Fruit fly (Drosophila melanogaster) whole organism, embryonic: Measurements from ENCODE around the gene VGlut.

Experiments used
- Abd-B ChIP-seq: fragments of 200-800 bp; sonication (Bioruptor generic); optimal IDR thresholded peaks from 2 replicates; lab custom pipeline; 2018; ENCODE audit warnings: missing biosample characterization, mild to moderate bottlenecking, missing genetic modification characterization, moderate library complexity
- Antp ChIP-seq: fragments of 200-800 bp; sonication (Bioruptor generic); optimal IDR thresholded peaks from 3 replicates; lab custom pipeline; 2016; ENCODE audit warnings: missing biosample characterization, missing genetic modification characterization
- B-H2 ChIP-seq: fragments of 200-800 bp; sonication (Bioruptor generic); optimal IDR thresholded peaks from 2 replicates; lab custom pipeline; 2018; ENCODE audit warnings: missing biosample characterization, mild to moderate bottlenecking, missing genetic modification characterization
- CG10366 ChIP-seq: fragments of 200-800 bp; sonication (Bioruptor generic); IDR thresholded peaks from 2 replicates; pipeline ENCODE4 v1.3.6; 2022; ENCODE audit warnings: missing biosample characterization, missing genetic modification characterization
- CG14014 ChIP-seq: fragments of 200-800 bp; sonication (Bioruptor generic); IDR thresholded peaks from 2 replicates; pipeline ENCODE4 v1.3.6; 2022; ENCODE audit warnings: missing biosample characterization, missing genetic modification characterization
- CG16863 ChIP-seq: fragments of 200-800 bp; sonication (Bioruptor generic); optimal IDR thresholded peaks from 3 replicates; lab custom pipeline; 2016; ENCODE audit warnings: missing biosample characterization, missing genetic modification characterization
- CG17328 ChIP-seq: fragments of 200-800 bp; sonication (Bioruptor generic); IDR thresholded peaks from 2 replicates; pipeline ENCODE4 v1.3.6; 2022; ENCODE audit warnings: missing biosample characterization, missing genetic modification characterization
- CG2199 ChIP-seq: fragments of 200-800 bp; sonication (Bioruptor generic); IDR thresholded peaks from 3 replicates; pipeline ENCODE4 v1.3.6; 2022; ENCODE audit warnings: missing biosample characterization, missing genetic modification characterization
- CG30020 ChIP-seq: fragments of 200-800 bp; optimal IDR thresholded peaks from 2 replicates; lab custom pipeline; 2019; ENCODE audit warnings: missing biosample characterization, mild to moderate bottlenecking, missing genetic modification characterization, moderate library complexity
- CG31224 ChIP-seq: fragments of 200-800 bp; sonication (Bioruptor generic); IDR thresholded peaks from 2 replicates; pipeline ENCODE4 v1.3.6; 2022; ENCODE audit warnings: missing biosample characterization, missing genetic modification characterization
- CG32532 ChIP-seq: fragments of 200-800 bp; sonication (Bioruptor generic); IDR thresholded peaks from 2 replicates; pipeline ENCODE4 v1.3.6; 2022; ENCODE audit warnings: missing biosample characterization, missing genetic modification characterization
- CG33213 ChIP-seq: fragments of 200-800 bp; sonication (Bioruptor generic); optimal IDR thresholded peaks from 3 replicates; lab custom pipeline; 2016; ENCODE audit warnings: missing biosample characterization, missing genetic modification characterization
- CG3995 ChIP-seq: fragments of 200-800 bp; sonication (Bioruptor generic); optimal IDR thresholded peaks from 3 replicates; lab custom pipeline; 2016; ENCODE audit warnings: missing biosample characterization, missing genetic modification characterization
- CG42726 ChIP-seq: fragments of 200-800 bp; sonication (Bioruptor generic); IDR thresholded peaks from 2 replicates; pipeline ENCODE4 v1.3.6; 2022; ENCODE audit warnings: missing biosample characterization, missing genetic modification characterization; ENCODE audit not compliant: partially characterized antibody
- CG4617 ChIP-seq: fragments of 200-800 bp; sonication (Bioruptor generic); optimal IDR thresholded peaks from 3 replicates; lab custom pipeline; 2016; ENCODE audit warnings: missing biosample characterization, missing genetic modification characterization, borderline replicate concordance
- CG4707 ChIP-seq: fragments of 200-800 bp; sonication (Bioruptor generic); optimal IDR thresholded peaks from 2 replicates; lab custom pipeline; 2018; ENCODE audit warnings: missing biosample characterization, mild to moderate bottlenecking, missing genetic modification characterization, moderate library complexity
- CG6175 ChIP-seq: fragments of 200-800 bp; sonication (Bioruptor generic); IDR thresholded peaks from 3 replicates; pipeline ENCODE4 v1.3.6; 2022; ENCODE audit warnings: missing biosample characterization, missing genetic modification characterization
- CG6791 ChIP-seq: fragments of 200-800 bp; sonication (Bioruptor generic); IDR thresholded peaks from 3 replicates; pipeline ENCODE4 v1.3.6; 2022; ENCODE audit warnings: missing biosample characterization, missing genetic modification characterization; ENCODE audit not compliant: partially characterized antibody
- CG8089 ChIP-seq: fragments of 200-800 bp; sonication (Bioruptor generic); optimal IDR thresholded peaks from 3 replicates; lab custom pipeline; 2016; ENCODE audit warnings: missing biosample characterization, missing genetic modification characterization
- CG9609 ChIP-seq: fragments of 200-800 bp; sonication (Bioruptor generic); optimal IDR thresholded peaks from 3 replicates; lab custom pipeline; 2016; ENCODE audit warnings: missing biosample characterization, missing genetic modification characterization
- CG9932 ChIP-seq: fragments of 200-800 bp; sonication (Bioruptor generic); IDR thresholded peaks from 2 replicates; pipeline ENCODE4 v1.3.6; 2022; ENCODE audit warnings: missing biosample characterization, missing genetic modification characterization
- Dll ChIP-seq: fragments of 200-800 bp; sonication (Bioruptor generic); IDR thresholded peaks from 4 replicates; pipeline ENCODE4 v1.3.6; 2022; ENCODE audit warnings: missing biosample characterization, missing genetic modification characterization; ENCODE audit not compliant: partially characterized antibody
- Doc2 ChIP-seq: fragments of 200-800 bp; sonication (Bioruptor generic); IDR thresholded peaks from 2 replicates; pipeline ENCODE4 v1.3.6; 2022; ENCODE audit warnings: missing biosample characterization, missing genetic modification characterization
- Doc3 ChIP-seq: fragments of 200-800 bp; sonication (Bioruptor generic); IDR thresholded peaks from 3 replicates; pipeline ENCODE4 v1.3.6; 2022; ENCODE audit warnings: missing biosample characterization, missing genetic modification characterization; ENCODE audit not compliant: partially characterized antibody
- Drgx ChIP-seq: fragments of 200-800 bp; sonication (Bioruptor generic); IDR thresholded peaks from 2 replicates; pipeline ENCODE4 v1.3.6; 2022; ENCODE audit warnings: missing biosample characterization, missing genetic modification characterization
- HLH4C ChIP-seq: fragments of 200-800 bp; sonication (Bioruptor generic); IDR thresholded peaks from 3 replicates; pipeline ENCODE4 v1.3.6; 2022; ENCODE audit warnings: missing biosample characterization, missing genetic modification characterization; ENCODE audit not compliant: partially characterized antibody
- Hey ChIP-seq: fragments of 200-800 bp; sonication (Bioruptor generic); optimal IDR thresholded peaks from 3 replicates; lab custom pipeline; 2018; ENCODE audit warnings: missing biosample characterization, mild to moderate bottlenecking, missing genetic modification characterization
- Hr39 ChIP-seq: fragments of >200 bp; optimal IDR thresholded peaks from 2 replicates; lab custom pipeline; 2017
- MBD-R2 ChIP-seq: fragments of 200-800 bp; sonication (Bioruptor generic); IDR thresholded peaks from 2 replicates; pipeline ENCODE4 v1.3.6; 2022; ENCODE audit warnings: missing biosample characterization, missing genetic modification characterization
- MESR4 ChIP-seq: fragments of 200-800 bp; sonication (Bioruptor generic); optimal IDR thresholded peaks from 2 replicates; lab custom pipeline; 2018; ENCODE audit warnings: missing biosample characterization, mild to moderate bottlenecking, missing genetic modification characterization, moderate library complexity
- Mes4 ChIP-seq: fragments of 200-800 bp; sonication (Bioruptor generic); optimal IDR thresholded peaks from 2 replicates; lab custom pipeline; 2016; ENCODE audit warnings: missing biosample characterization, missing genetic modification characterization
- Side ChIP-seq: fragments of 200-800 bp; sonication (Bioruptor generic); optimal IDR thresholded peaks from 2 replicates; lab custom pipeline; 2016; ENCODE audit warnings: missing biosample characterization, missing genetic modification characterization
- Six4 ChIP-seq: fragments of 200-800 bp; sonication (Bioruptor generic); optimal IDR thresholded peaks from 2 replicates; lab custom pipeline; 2016; ENCODE audit warnings: missing biosample characterization, missing genetic modification characterization
- Sox100B ChIP-seq: fragments of 200-800 bp; sonication (Bioruptor generic); optimal IDR thresholded peaks from 3 replicates; lab custom pipeline; 2018; ENCODE audit warnings: missing biosample characterization, mild to moderate bottlenecking, missing genetic modification characterization
- ac ChIP-seq: fragments of 200-800 bp; sonication (Bioruptor generic); optimal IDR thresholded peaks from 3 replicates; lab custom pipeline; 2017; ENCODE audit warnings: missing biosample characterization, mild to moderate bottlenecking, missing genetic modification characterization
- ara ChIP-seq: fragments of 200-800 bp; sonication (Bioruptor generic); IDR thresholded peaks from 2 replicates; pipeline ENCODE4 v1.3.6; 2022; ENCODE audit warnings: missing biosample characterization, missing genetic modification characterization
- ash1 ChIP-seq: fragments of 200-800 bp; sonication (Bioruptor generic); optimal IDR thresholded peaks from 2 replicates; lab custom pipeline; 2018; ENCODE audit warnings: missing biosample characterization, mild to moderate bottlenecking, missing genetic modification characterization
- chm ChIP-seq: fragments of 200-800 bp; sonication (Bioruptor generic); IDR thresholded peaks from 2 replicates; pipeline ENCODE4 v1.3.6; 2022; ENCODE audit warnings: missing biosample characterization, missing genetic modification characterization
- chn ChIP-seq: fragments of 200-800 bp; sonication (Bioruptor generic); optimal IDR thresholded peaks from 2 replicates; lab custom pipeline; 2016; ENCODE audit warnings: missing biosample characterization, missing genetic modification characterization
- ewg ChIP-seq: fragments of 200-800 bp; sonication (Bioruptor generic); optimal IDR thresholded peaks from 3 replicates; lab custom pipeline; 2017; ENCODE audit warnings: mild to moderate bottlenecking, missing biosample characterization, missing genetic modification reagents, missing genetic modification characterization
- fd102C ChIP-seq: fragments of 200-800 bp; sonication (Bioruptor generic); optimal IDR thresholded peaks from 2 replicates; lab custom pipeline; 2018; ENCODE audit warnings: missing biosample characterization, mild to moderate bottlenecking, missing genetic modification characterization, moderate library complexity
- gcm ChIP-seq: fragments of 200-800 bp; sonication (Bioruptor generic); optimal IDR thresholded peaks from 2 replicates; lab custom pipeline; 2019; ENCODE audit warnings: missing biosample characterization, mild to moderate bottlenecking, missing genetic modification characterization, moderate library complexity
- hb ChIP-seq: fragments of 200-800 bp; sonication (Bioruptor generic); IDR thresholded peaks from 3 replicates; pipeline ENCODE4 v1.3.6; 2022; ENCODE audit warnings: missing biosample characterization, missing genetic modification characterization; ENCODE audit not compliant: partially characterized antibody
- hkb ChIP-seq, 2 experiments: fragments of 200-800 bp in 1 of 2; fragments of >200 bp in 1 of 2; sonication (Bioruptor generic) in 1 of 2; IDR thresholded peaks in 1 of 2; optimal IDR thresholded peaks in 1 of 2; 2 replicates each; pipeline versions ENCODE4 v1.3.6 to Lab custom; 2017 to 2022; ENCODE audit warnings: missing biosample characterization in 1 of 2, missing genetic modification characterization in 1 of 2
- lab ChIP-seq: fragments of 200-800 bp; sonication (Bioruptor generic); optimal IDR thresholded peaks from 3 replicates; lab custom pipeline; 2017; ENCODE audit warnings: missing biosample characterization, missing genetic modification characterization, mild to moderate bottlenecking, moderate library complexity, missing genetic modification reagents
- peb ChIP-seq: fragments of 200-800 bp; sonication (Bioruptor generic); IDR thresholded peaks from 2 replicates; pipeline ENCODE4 v1.3.6; 2022; ENCODE audit warnings: missing biosample characterization, missing genetic modification characterization
- sens ChIP-seq: fragments of 200-800 bp; sonication (Bioruptor generic); peaks from one replicate; lab custom pipeline; 2016; ENCODE audit warnings: missing biosample characterization, missing genetic modification characterization
- slbo ChIP-seq: fragments of 200-800 bp; sonication (Bioruptor generic); IDR thresholded peaks from 2 replicates; pipeline ENCODE4 v1.3.6; 2022; ENCODE audit warnings: missing biosample characterization, missing genetic modification characterization
- tx ChIP-seq: fragments of 200-800 bp; sonication (Bioruptor generic); optimal IDR thresholded peaks from 2 replicates; lab custom pipeline; 2016; ENCODE audit warnings: missing biosample characterization, missing genetic modification characterization

The VGlut gene

dm6 chr2L:2364200-2364754, 35.8 kb upstream of the VGlut start (continued):
- TF ChIP-seq sens (GFP tag; lab: Kevin White, UChicago) (peak; percentile 20), CG4707 (GFP tag; lab: Kevin White, UChicago) (peak; percentile 95), Dll (GFP tag; lab: Robert Waterston, UW) (0 out of 4 replicates have a peak, but pooled peaks have one; percentile 33), MESR4 (GFP tag; lab: Kevin White, UChicago) (peak; percentile 88), CG32532 (peak; percentile 45; the same call in 1 of the 2 replicates), Abd-B (GFP tag; lab: Kevin White, UChicago) (peak; percentile 22), hkb (optimal IDR thresholded peaks at IDR 0.05; lab: Kevin White, UChicago) (no peak), hkb (GFP tag; IDR thresholded peaks at IDR 0.05; lab: Robert Waterston, UW) (peak; percentile 25; the same call in 1 of the 2 replicates), CG4617 (GFP tag; lab: Kevin White, UChicago) (peak; percentile 77), CG42726 (GFP tag; lab: Robert Waterston, UW) (peak; percentile 40; the same call in 1 of the 2 replicates), CG6791 (peak; percentile 67), chm (GFP tag; lab: Robert Waterston, UW) (0 out of 2 replicates have a peak, but pooled peaks have one; percentile 9), CG31224 (GFP tag; lab: Robert Waterston, UW) (no peak), CG14014 (GFP tag; lab: Robert Waterston, UW) (0 out of 2 replicates have a peak, but pooled peaks have one; percentile 13), fd102C (GFP tag; lab: Kevin White, UChicago) (no peak), CG9932 (GFP tag; lab: Robert Waterston, UW) (0 out of 2 replicates have a peak, but pooled peaks have one; percentile 6), gcm (no peak), B-H2 (GFP tag; lab: Kevin White, UChicago) (no peak), ac (GFP tag; lab: Kevin White, UChicago) (no peak), slbo (GFP tag; lab: Robert Waterston, UW) (peak; percentile 41), Doc3 (GFP tag; lab: Robert Waterston, UW) (no peak), CG2199 (GFP tag; lab: Robert Waterston, UW) (no peak), MBD-R2 (GFP tag; lab: Robert Waterston, UW) (peak; percentile 15; the same call in 1 of the 2 replicates), ara (GFP tag; lab: Robert Waterston, UW) (peak; percentile 43; the same call in 1 of the 2 replicates), lab (GFP tag; lab: Kevin White, UChicago) (peak; percentile 35), ewg (no peak), HLH4C (peak; percentile 44; the same call in 2 of the 3 replicates), tx (GFP tag; lab: Kevin White, UChicago) (no peak)

- TF ChIP-seq Mes4 (GFP tag; lab: Kevin White, UChicago) (no peak), Drgx (no peak), CG3995 (GFP tag; lab: Kevin White, UChicago) (peak; percentile 88), Side (GFP tag; lab: Kevin White, UChicago) (peak; percentile 25), Hr39 (no peak), chn (GFP tag; lab: Kevin White, UChicago) (no peak), CG10366 (GFP tag; lab: Robert Waterston, UW) (no peak), hb (GFP tag; lab: Robert Waterston, UW) (no peak), peb (GFP tag; lab: Robert Waterston, UW) (no peak), HLH4C (0 out of 3 replicates have a peak, but pooled peaks have one; percentile 31), ash1 (GFP tag; lab: Kevin White, UChicago) (no peak), Six4 (no peak), CG16863 (GFP tag; lab: Kevin White, UChicago) (no peak), Sox100B (GFP tag; lab: Kevin White, UChicago) (no peak), CG8089 (GFP tag; lab: Kevin White, UChicago) (no peak), CG30020 (peak; percentile 42), CG9609 (GFP tag; lab: Kevin White, UChicago) (no peak), CG6175 (GFP tag; lab: Robert Waterston, UW) (no peak), Antp (no peak), CG17328 (GFP tag; lab: Robert Waterston, UW) (no peak), Doc2 (GFP tag; lab: Robert Waterston, UW) (no peak), CG33213 (GFP tag; lab: Kevin White, UChicago) (peak; percentile 42), Hey (no peak)
Measured at dm6 chr2L:2365077-2365651, 34.9 kb upstream of the VGlut start, which contains the start of the genes Rab5 and Axud1. Gene Rab5, minus strand, starts transcription at chr2L:2365273. Gene Axud1, plus strand, starts transcription at chr2L:2365345.
